Worm (Caenorhabditis elegans) whole organism, late embryonic: ENCODE data around the gene arrd-18.

ENCODE experiments used
- C08G9.2 ChIP-seq: sonication (generic microtip); optimal IDR thresholded peaks from 2 replicates; lab custom pipeline; 2016; ENCODE audit warnings: mild to moderate bottlenecking, missing genetic modification characterization, moderate library complexity, missing compliant biosample characterization
- C38D4.7 ChIP-seq: fragments of 200-800 bp; sonication (Bioruptor generic); optimal IDR thresholded peaks from 2 replicates; lab custom pipeline; 2018; ENCODE audit warnings: mild to moderate bottlenecking, missing genetic modification characterization, moderate library complexity, missing compliant biosample characterization
- T23F11.4 ChIP-seq: fragments of 200-800 bp; sonication (Bioruptor generic); optimal IDR thresholded peaks from 2 replicates; lab custom pipeline; 2018; ENCODE audit warnings: mild to moderate bottlenecking, missing genetic modification characterization, missing compliant biosample characterization
- Y22D7AL.16 ChIP-seq: sonication (generic microtip); optimal IDR thresholded peaks from 2 replicates; lab custom pipeline; 2016; ENCODE audit warnings: missing genetic modification characterization, missing compliant biosample characterization
- ahr-1 ChIP-seq: sonication (generic microtip); optimal IDR thresholded peaks from 2 replicates; lab custom pipeline; 2016; ENCODE audit warnings: missing genetic modification characterization, missing compliant biosample characterization
- ama-1 ChIP-seq: fragments of 150-350 bp; optimal IDR thresholded peaks from 2 replicates; lab custom pipeline; 2014
- ceh-14 ChIP-seq: sonication (generic microtip); optimal IDR thresholded peaks from 2 replicates; lab custom pipeline; 2016; ENCODE audit warnings: missing genotype, missing genetic modification characterization, missing compliant biosample characterization
- ceh-19 ChIP-seq: fragments of 200-800 bp; sonication (Bioruptor generic); optimal IDR thresholded peaks from 2 replicates; lab custom pipeline; 2018; ENCODE audit warnings: mild to moderate bottlenecking, missing genetic modification characterization, missing compliant biosample characterization
- ceh-2 ChIP-seq: sonication (generic microtip); optimal IDR thresholded peaks from 2 replicates; lab custom pipeline; 2016; ENCODE audit warnings: missing genotype, missing genetic modification characterization, missing compliant biosample characterization
- ceh-24 ChIP-seq: sonication (generic microtip); optimal IDR thresholded peaks from 2 replicates; lab custom pipeline; 2016; ENCODE audit warnings: mild to moderate bottlenecking, missing genetic modification characterization, missing compliant biosample characterization
- ceh-30 ChIP-seq: fragments of 150-350 bp; optimal IDR thresholded peaks from 2 replicates; lab custom pipeline; 2014; ENCODE audit warnings: missing biosample characterization, missing genetic modification characterization
- ceh-34 ChIP-seq: sonication (generic microtip); optimal IDR thresholded peaks from 2 replicates; lab custom pipeline; 2016; ENCODE audit warnings: mild to moderate bottlenecking, missing genetic modification characterization, missing compliant biosample characterization
- ceh-45 ChIP-seq: fragments of 200-800 bp; sonication (Bioruptor generic); IDR thresholded peaks from 2 replicates; pipeline ENCODE4 v1.3.6; 2022; ENCODE audit warnings: missing genetic modification reagents, missing genetic modification characterization, missing compliant biosample characterization
- ceh-48 ChIP-seq: sonication (generic microtip); optimal IDR thresholded peaks from 2 replicates; lab custom pipeline; 2016; ENCODE audit warnings: missing genetic modification characterization, inconsistent platforms, missing compliant biosample characterization
- che-1 ChIP-seq: sonication (generic microtip); optimal IDR thresholded peaks from 2 replicates; lab custom pipeline; 2016; ENCODE audit warnings: mild to moderate bottlenecking, missing genetic modification characterization, missing compliant biosample characterization
- dmd-4 ChIP-seq: sonication (generic microtip); optimal IDR thresholded peaks from 2 replicates; lab custom pipeline; 2016; ENCODE audit warnings: borderline replicate concordance, missing genetic modification characterization, missing compliant biosample characterization
- dve-1 ChIP-seq: sonication (generic microtip); optimal IDR thresholded peaks from 2 replicates; lab custom pipeline; 2017; ENCODE audit warnings: antibody characterized with exemption, mild to moderate bottlenecking, missing genetic modification characterization, missing compliant biosample characterization
- elt-4 ChIP-seq: sonication (generic microtip); optimal IDR thresholded peaks from 2 replicates; lab custom pipeline; 2016; ENCODE audit warnings: missing genetic modification characterization, missing compliant biosample characterization
- gmeb-2 ChIP-seq: sonication (generic microtip); optimal IDR thresholded peaks from 2 replicates; lab custom pipeline; 2016; ENCODE audit warnings: missing genetic modification characterization, inconsistent platforms, missing compliant biosample characterization
- hlh-13 ChIP-seq: fragments of 200-800 bp; sonication (Bioruptor generic); optimal IDR thresholded peaks from 2 replicates; lab custom pipeline; 2018; ENCODE audit warnings: mild to moderate bottlenecking, missing genetic modification characterization, missing compliant biosample characterization
- hlh-15 ChIP-seq: sonication (generic microtip); optimal IDR thresholded peaks from 2 replicates; lab custom pipeline; 2016; ENCODE audit warnings: missing genetic modification characterization, missing compliant biosample characterization
- lim-6 ChIP-seq: sonication (generic microtip); optimal IDR thresholded peaks from 2 replicates; lab custom pipeline; 2016; ENCODE audit warnings: missing genetic modification characterization, missing compliant biosample characterization
- lin-11 ChIP-seq: fragments of 200-800 bp; sonication (Bioruptor generic); optimal IDR thresholded peaks from 2 replicates; lab custom pipeline; 2018; ENCODE audit warnings: mild to moderate bottlenecking, missing genetic modification characterization, missing compliant biosample characterization
- nfya-1 ChIP-seq: sonication (generic microtip); optimal IDR thresholded peaks from 2 replicates; lab custom pipeline; 2017; ENCODE audit warnings: missing genetic modification characterization, mild to moderate bottlenecking, missing compliant biosample characterization, antibody characterized with exemption, moderate library complexity
- nhr-232 ChIP-seq: sonication (generic microtip); optimal IDR thresholded peaks from 2 replicates; lab custom pipeline; 2016; ENCODE audit warnings: missing genetic modification characterization, missing compliant biosample characterization
- pha-2 ChIP-seq: sonication (generic microtip); optimal IDR thresholded peaks from 2 replicates; lab custom pipeline; 2017; ENCODE audit warnings: mild to moderate bottlenecking, missing genetic modification characterization, missing compliant biosample characterization
- sox-2 ChIP-seq: fragments of 200-800 bp; sonication (Bioruptor generic); IDR thresholded peaks from 2 replicates; pipeline ENCODE4 v1.3.6; 2022; ENCODE audit warnings: missing genetic modification reagents, missing genetic modification characterization, missing compliant biosample characterization
- unc-3 ChIP-seq, 2 experiments: fragments of 200-800 bp in 1 of 2; sonication (Bioruptor generic) in 1 of 2; sonication (generic microtip) in 1 of 2; conservative IDR thresholded peaks in 1 of 2; optimal IDR thresholded peaks in 1 of 2; 2 replicates each; pipeline versions ENCODE4 v1.3.6 to Lab custom; 2016 to 2022; ENCODE audit warnings: missing compliant biosample characterization in 2 of 2, missing genetic modification characterization in 2 of 2, missing genetic modification reagents in 1 of 2
- unc-55 ChIP-seq: sonication (generic microtip); optimal IDR thresholded peaks from 2 replicates; lab custom pipeline; 2017; ENCODE audit warnings: missing biosample characterization, missing genetic modification reagents, missing genetic modification characterization

Gene arrd-18

ce11 chrV:3273577-3274100 lies 38.3 kb downstream of the arrd-18 start, which contains the start of gene T28A11.4:
T28A11.4 (plus strand) TSS chrV:3274050.
- TF ChIP-seq ceh-30 (tag; lab: Kevin White, UChicago) (no peak), ahr-1 (tag; lab: Kevin White, UChicago) (no peak), ceh-48 (no peak), pha-2 (tag; lab: Kevin White, UChicago) (no peak), nhr-232 (tag; lab: Kevin White, UChicago) (no peak), elt-4 (tag; lab: Kevin White, UChicago) (no peak)

- TF ChIP-seq T23F11.4 (no peak), sox-2 (GFP tag; lab: Robert Waterston, UW) (no peak), ceh-14 (tag; lab: Kevin White, UChicago) (no peak), ama-1 (lab: Kevin White, UChicago) (no peak), dve-1 (tag; lab: Kevin White, UChicago) (no peak), C08G9.2 (tag; lab: Kevin White, UChicago) (no peak), lim-6 (tag; lab: Kevin White, UChicago) (no peak), unc-3 (GFP tag; conservative IDR thresholded peaks at IDR 0.05; lab: Robert Waterston, UW) (no peak), unc-3 (tag; optimal IDR thresholded peaks at IDR 0.05; lab: Kevin White, UChicago) (no peak), che-1 (tag; lab: Kevin White, UChicago) (no peak)
Measured at ce11 chrV:3273156-3273555, 38.8 kb downstream of the arrd-18 start, which contains the start of gene T28A11.20. T28A11.20 (minus strand) TSS chrV:3273256.

- no peak for TF ChIP-seq hlh-13
Measured at ce11 chrV:3269407-3269806, 42.5 kb downstream of the arrd-18 start, which contains the start of gene T28A11.19. T28A11.19 (minus strand) TSS chrV:3269514.

ce11 chrV:3267950-3268349 lies 44.0 kb downstream of the arrd-18 start, which contains the start of gene T28A11.18:
T28A11.18 (minus strand) TSS chrV:3268050.
- no peak for TF ChIP-seq lin-11 (tag; lab: Kevin White, UChicago)
- TF ChIP-seq unc-3 (GFP tag; conservative IDR thresholded peaks at IDR 0.05; lab: Robert Waterston, UW), result no peak
- TF ChIP-seq unc-3 (tag; optimal IDR thresholded peaks at IDR 0.05; lab: Kevin White, UChicago), result no peak
- no peak for TF ChIP-seq dmd-4 (tag; lab: Kevin White, UChicago)
- TF ChIP-seq unc-55 (GFP tag; lab: Kevin White, UChicago), result no peak
- TF ChIP-seq Y22D7AL.16 (tag; lab: Kevin White, UChicago), result no peak
- no peak for TF ChIP-seq C38D4.7 (GFP tag; lab: Kevin White, UChicago)
- TF ChIP-seq ceh-34, result no peak
- no peak for TF ChIP-seq pha-2 (tag; lab: Kevin White, UChicago)
- no peak for TF ChIP-seq ceh-24
- TF ChIP-seq hlh-15 (tag; lab: Kevin White, UChicago), result no peak
- no peak for TF ChIP-seq ceh-19
- no peak for TF ChIP-seq nfya-1 (tag; lab: Kevin White, UChicago)
- no peak for TF ChIP-seq ahr-1 (tag; lab: Kevin White, UChicago)
- no peak for TF ChIP-seq ama-1 (lab: Kevin White, UChicago)
- no peak for TF ChIP-seq gmeb-2 (tag; lab: Kevin White, UChicago)
- TF ChIP-seq ceh-2 (tag; lab: Kevin White, UChicago), result no peak
- no peak for TF ChIP-seq ceh-45 (GFP tag; lab: Robert Waterston, UW)
- TF ChIP-seq, all 69 proteins: peak for 0

- TF ChIP-seq hlh-15 (tag; lab: Kevin White, UChicago), result no peak
- TF ChIP-seq, all 69 proteins: peak for 0
Measured at ce11 chrV:3266189-3266588, 45.7 kb downstream of the arrd-18 start, which contains the start of gene T28A11.17. T28A11.17 (minus strand) TSS chrV:3266289.
